Worm (Caenorhabditis elegans): Measurements from ENCODE around the gene C54H2.4.

Gene C54H2.4

DNA sequence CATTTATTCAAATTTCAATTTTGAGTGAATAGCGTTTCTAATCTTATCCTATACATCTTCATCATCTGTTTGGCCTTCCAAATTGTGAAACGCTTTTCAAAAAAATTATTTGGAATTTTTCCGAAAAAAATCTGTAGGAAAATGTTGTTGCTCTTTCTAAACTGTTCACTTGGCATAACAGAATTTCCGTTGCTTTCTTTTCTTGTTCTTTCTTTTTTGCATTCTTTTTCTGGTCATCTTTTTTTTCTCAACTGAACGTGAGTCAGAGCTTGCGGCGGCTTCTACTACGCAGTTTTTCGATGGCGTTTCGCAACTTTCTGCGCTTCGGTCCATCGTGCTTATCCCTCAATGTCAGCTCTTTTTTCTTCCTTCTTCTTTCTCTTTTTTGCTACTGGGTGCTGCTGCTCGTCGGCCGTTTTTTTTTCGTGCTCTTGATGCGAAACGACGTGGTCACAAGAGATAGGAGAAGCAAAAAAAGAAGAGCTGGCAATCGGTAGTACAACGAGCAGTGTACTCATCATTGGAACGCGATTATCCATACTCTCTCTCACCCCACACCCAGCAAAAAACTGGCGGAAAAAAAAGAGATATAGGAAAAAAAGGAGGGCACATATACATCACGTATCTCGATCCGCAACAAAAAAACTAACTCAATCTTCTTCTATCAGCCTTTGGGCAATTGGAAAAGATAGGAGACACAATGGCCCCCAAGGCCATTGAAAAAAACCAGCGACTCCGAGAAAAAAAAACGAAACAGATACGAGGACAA, 49.3 kb upstream of the C54H2.4 start (continued):
- TF ChIP-seq nhr-25 (tag; optimal IDR thresholded peaks at IDR 0.05; ENCODE audit: borderline replicate concordance, insufficient read depth), result no peak
- no peak for TF ChIP-seq zag-1 (tag; optimal IDR thresholded peaks at IDR 0.05)
- no peak for TF ChIP-seq nhr-41 (GFP tag; IDR thresholded peaks at IDR 0.05)
- peak in 1 of 2 experiments; percentile 8 for TF ChIP-seq mdl-1 (tag; optimal IDR thresholded peaks at IDR 0.05)
- TF ChIP-seq hif-1 (tag; optimal IDR thresholded peaks at IDR 0.05), result peak in 1 of 2 experiments; percentile 33
- peak; percentile 30 for TF ChIP-seq F37D6.2 (tag; optimal IDR thresholded peaks at IDR 0.05)
- peak in 1 of 2 experiments; percentile 91 for TF ChIP-seq daf-16 (GFP tag; optimal IDR thresholded peaks at IDR 0.05)
- no peak for TF ChIP-seq daf-16 (tag; optimal IDR thresholded peaks at IDR 0.05)
- no peak for TF ChIP-seq ceh-20 (GFP tag; IDR thresholded peaks at IDR 0.05)
- no peak for TF ChIP-seq nhr-102 (tag; optimal IDR thresholded peaks at IDR 0.05)
- TF ChIP-seq saeg-2 (GFP tag; IDR thresholded peaks at IDR 0.05), result no peak
- TF ChIP-seq zip-2 (tag; optimal IDR thresholded peaks at IDR 0.05), result no peak
- peak; percentile 52 for TF ChIP-seq ctbp-1 (GFP tag; IDR thresholded peaks at IDR 0.05)
- TF ChIP-seq arid-1 (GFP tag; conservative IDR thresholded peaks at IDR 0.05), result no peak
- peak; percentile 67 for TF ChIP-seq nhr-48 (tag; optimal IDR thresholded peaks at IDR 0.05)
- no peak for TF ChIP-seq Y48G9A.11 (GFP tag; IDR thresholded peaks at IDR 0.05)
- TF ChIP-seq ceh-44 (GFP tag; IDR thresholded peaks at IDR 0.05), result no peak
- TF ChIP-seq aly-2 (tag; optimal IDR thresholded peaks at IDR 0.05), result no peak
- no peak for TF ChIP-seq F44E2.7 (GFP tag; IDR thresholded peaks at IDR 0.05)
- no peak for TF ChIP-seq D1046.2 (GFP tag; IDR thresholded peaks at IDR 0.05)
- TF ChIP-seq snpc-1.2 (GFP tag; IDR thresholded peaks at IDR 0.05), result no peak
- no peak for TF ChIP-seq daf-12 (tag; optimal IDR thresholded peaks at IDR 0.05)
- no peak for TF ChIP-seq lim-7 (GFP tag; IDR thresholded peaks at IDR 0.05)
- TF ChIP-seq T26A8.4 (GFP tag; IDR thresholded peaks at IDR 0.05), result no peak
- no peak for TF ChIP-seq duxl-1 (tag; optimal IDR thresholded peaks at IDR 0.05; ENCODE audit: poor library complexity)
- TF ChIP-seq ces-1 (GFP tag; optimal IDR thresholded peaks at IDR 0.05), result no peak
- TF ChIP-seq Y105C5A.15 (GFP tag; IDR thresholded peaks at IDR 0.05), result no peak
- TF ChIP-seq rbr-2 (tag; optimal IDR thresholded peaks at IDR 0.05), result peak; percentile 10
- TF ChIP-seq ZK337.2 (GFP tag; IDR thresholded peaks at IDR 0.05), result no peak
- no peak for TF ChIP-seq nhr-111 (GFP tag; optimal IDR thresholded peaks at IDR 0.05)
- no peak for TF ChIP-seq nhr-76 (tag; optimal IDR thresholded peaks at IDR 0.05)
- peak; percentile 51 for TF ChIP-seq mep-1 (tag; optimal IDR thresholded peaks at IDR 0.05)
- TF ChIP-seq ceh-82 (tag; optimal IDR thresholded peaks at IDR 0.05), result no peak
- peak; percentile 62 for TF ChIP-seq aha-1 (tag)
- TF ChIP-seq spr-3 (GFP tag; optimal IDR thresholded peaks at IDR 0.05), result no peak
- TF ChIP-seq R02D3.7 (tag; optimal IDR thresholded peaks at IDR 0.05), result no peak
- TF ChIP-seq sdz-12 (GFP tag; optimal IDR thresholded peaks at IDR 0.05), result no peak
- TF ChIP-seq mes-2 (tag; optimal IDR thresholded peaks at IDR 0.05; ENCODE audit: poor library complexity, severe bottlenecking), result peak; percentile 41
- TF ChIP-seq ZK546.5 (tag; optimal IDR thresholded peaks at IDR 0.05), result no peak
- TF ChIP-seq attf-4 (tag; optimal IDR thresholded peaks at IDR 0.05), result no peak
- TF ChIP-seq lin-15B (tag; optimal IDR thresholded peaks at IDR 0.05), result no peak
- no peak for TF ChIP-seq madf-9 (GFP tag; conservative IDR thresholded peaks at IDR 0.05)
- TF ChIP-seq nhr-6 (tag; optimal IDR thresholded peaks at IDR 0.05), result no peak
- peak; percentile 37 for TF ChIP-seq nhr-11 (tag; optimal IDR thresholded peaks at IDR 0.05)
- no peak for TF ChIP-seq gei-8 (GFP tag; optimal IDR thresholded peaks at IDR 0.05)
- TF ChIP-seq cey-2 (tag; optimal IDR thresholded peaks at IDR 0.05; ENCODE audit: borderline replicate concordance, insufficient read depth), result no peak
- TF ChIP-seq skn-1 (tag; optimal IDR thresholded peaks at IDR 0.05), result no peak
- peak in 1 of 2 experiments; percentile 18 for TF ChIP-seq lsy-2 (tag; optimal IDR thresholded peaks at IDR 0.05)
- TF ChIP-seq spr-1 (tag; optimal IDR thresholded peaks at IDR 0.05), result no peak

Measured in whole organism, L4 larva.